Fruit fly (Drosophila melanogaster): Measurements from ENCODE around the gene t-Grip128.

Gene t-Grip128

DNA sequence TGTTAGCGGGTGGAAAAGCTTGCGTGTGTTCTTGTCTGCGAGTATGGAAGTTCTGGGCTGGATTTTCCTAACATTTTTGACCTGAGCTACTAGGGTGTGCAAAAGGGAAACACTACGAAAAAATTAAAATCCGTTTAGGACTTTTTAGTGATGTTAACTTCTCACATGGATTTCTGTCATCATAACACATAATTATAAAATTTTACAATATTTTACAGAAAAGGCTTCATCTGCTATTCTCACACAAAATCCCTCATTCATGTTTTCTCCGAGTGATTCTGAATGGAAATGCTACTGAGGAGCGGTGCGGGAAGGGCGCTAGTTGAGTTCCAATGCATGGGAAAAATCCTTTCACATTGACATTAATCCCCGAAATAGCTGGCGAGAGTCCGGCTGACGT, 16.0 kb downstream of the t-Grip128 start, which contains the start of gene CG17030:
TSS of gene CG17030 (minus strand) at position 101 of the 400 bp plus-strand sequence.
- TF ChIP-seq ssp (GFP tag; IDR thresholded peaks at IDR 0.05) (no peak), jigr1 (GFP tag; IDR thresholded peaks at IDR 0.05) (no peak), CG3065 (GFP tag; optimal IDR thresholded peaks at IDR 0.05) (no peak), CG15479 (GFP tag; optimal IDR thresholded peaks at IDR 0.05) (no peak), nom (GFP tag; optimal IDR thresholded peaks at IDR 0.05) (no peak), ro (GFP tag; IDR thresholded peaks at IDR 0.05) (no peak), CG1647 (GFP tag; optimal IDR thresholded peaks at IDR 0.05) (no peak), gsb (GFP tag; IDR thresholded peaks at IDR 0.05) (no peak), B-H2 (GFP tag; optimal IDR thresholded peaks at IDR 0.05) (no peak), CG4282 (GFP tag; optimal IDR thresholded peaks at IDR 0.05) (no peak), Atf-2 (GFP tag; optimal IDR thresholded peaks at IDR 0.05) (no peak), Poxn (GFP tag; IDR thresholded peaks at IDR 0.05) (no peak), pho (GFP tag; optimal IDR thresholded peaks at IDR 0.05) (no peak), kni (GFP tag; optimal IDR thresholded peaks at IDR 0.05) (no peak), CG12659 (GFP tag; optimal IDR thresholded peaks at IDR 0.05) (no peak), CG17802 (tag; optimal IDR thresholded peaks at IDR 0.05) (no peak), CG6791 (GFP tag; IDR thresholded peaks at IDR 0.05; ENCODE audit: partially characterized antibody) (no peak), CG17186 (GFP tag; optimal IDR thresholded peaks at IDR 0.05) (no peak)

DNA sequence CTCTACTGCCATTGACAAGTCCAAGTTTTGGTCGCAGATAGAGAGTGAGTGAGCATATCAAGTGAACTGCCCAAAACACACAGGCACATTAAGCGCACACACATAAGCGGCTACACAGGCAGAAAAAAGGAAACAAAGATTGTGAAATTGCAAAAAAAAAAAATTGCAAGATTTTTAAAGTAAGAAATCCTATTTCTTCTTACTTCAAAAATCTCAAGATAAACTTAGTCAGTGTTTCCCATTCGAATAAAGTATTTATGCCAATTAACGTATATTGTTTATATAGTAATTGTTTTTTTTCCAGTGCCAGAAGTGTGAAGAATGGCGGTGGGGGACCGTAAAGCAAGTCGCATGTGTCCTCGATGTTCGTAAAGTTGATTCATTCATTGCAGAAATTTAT, 17.7 kb downstream of the t-Grip128 start:
- no peak for TF ChIP-seq Max (GFP tag; optimal IDR thresholded peaks at IDR 0.05)
- TF ChIP-seq sob (GFP tag; IDR thresholded peaks at IDR 0.05): no peak
- TF ChIP-seq CG13296 (GFP tag; optimal IDR thresholded peaks at IDR 0.05): no peak
- no peak for TF ChIP-seq Mes4 (GFP tag; optimal IDR thresholded peaks at IDR 0.05)
- TF ChIP-seq fru (optimal IDR thresholded peaks at IDR 0.05): no peak
- no peak for TF ChIP-seq Dll (GFP tag; IDR thresholded peaks at IDR 0.05; ENCODE audit: partially characterized antibody)
- TF ChIP-seq ac (GFP tag; optimal IDR thresholded peaks at IDR 0.05): no peak
- TF ChIP-seq CG17612 (GFP tag; IDR thresholded peaks at IDR 0.05): no peak
- TF ChIP-seq ranshi (GFP tag; IDR thresholded peaks at IDR 0.05): peak; percentile 28; the same call in 1 of the 2 replicates
- TF ChIP-seq NC2α (GFP tag; optimal IDR thresholded peaks at IDR 0.05): no peak
- no peak for TF ChIP-seq cas (GFP tag; IDR thresholded peaks at IDR 0.05)
- no peak for TF ChIP-seq yki (optimal IDR thresholded peaks at IDR 0.05)
- TF ChIP-seq klu (GFP tag; IDR thresholded peaks at IDR 0.05): no peak
- TF ChIP-seq nau (GFP tag; optimal IDR thresholded peaks at IDR 0.05): no peak
- no peak for TF ChIP-seq CG8388 (GFP tag; optimal IDR thresholded peaks at IDR 0.05)
- no peak for TF ChIP-seq mam (GFP tag; optimal IDR thresholded peaks at IDR 0.05)
- TF ChIP-seq CG2129 (GFP tag; IDR thresholded peaks at IDR 0.05; ENCODE audit: partially characterized antibody): no peak
- TF ChIP-seq CG11560 (tag; IDR thresholded peaks at IDR 0.05): no peak
- no peak for TF ChIP-seq Side (GFP tag; optimal IDR thresholded peaks at IDR 0.05)
- no peak for TF ChIP-seq CG5180 (GFP tag; optimal IDR thresholded peaks at IDR 0.05)
- TF ChIP-seq prd (optimal IDR thresholded peaks at IDR 0.05): no peak
- TF ChIP-seq prd (GFP tag; IDR thresholded peaks at IDR 0.05): peak; percentile 63; the same call in 2 of the 3 replicates
- TF ChIP-seq peb (GFP tag; IDR thresholded peaks at IDR 0.05): 0 out of 2 replicates have a peak, but pooled peaks have one; percentile 10
- no peak for TF ChIP-seq Opbp (GFP tag; IDR thresholded peaks at IDR 0.05; ENCODE audit: partially characterized antibody)
- TF ChIP-seq CG5245 (GFP tag; optimal IDR thresholded peaks at IDR 0.05): no peak
- no peak for TF ChIP-seq MESR4 (GFP tag; optimal IDR thresholded peaks at IDR 0.05)
- TF ChIP-seq Sox102F (GFP tag; optimal IDR thresholded peaks at IDR 0.05): no peak
- no peak for TF ChIP-seq lbe (GFP tag; optimal IDR thresholded peaks at IDR 0.05)
- TF ChIP-seq da (GFP tag; optimal IDR thresholded peaks at IDR 0.05): no peak
- no peak for TF ChIP-seq slbo (GFP tag; IDR thresholded peaks at IDR 0.05)
- TF ChIP-seq vvl (GFP tag; IDR thresholded peaks at IDR 0.05): peak; percentile 64
- TF ChIP-seq nerfin-1 (tag; optimal IDR thresholded peaks at IDR 0.05): no peak
- no peak for TF ChIP-seq grau (tag; optimal IDR thresholded peaks at IDR 0.05)
- TF ChIP-seq CG17361 (GFP tag; IDR thresholded peaks at IDR 0.05): 0 out of 3 replicates have a peak, but pooled peaks have one; percentile 16
- TF ChIP-seq wdn (GFP tag; IDR thresholded peaks at IDR 0.05): no peak
